Worm (Caenorhabditis elegans) whole organism, early embryonic: ENCODE results near the gene C18D11.1.

ENCODE experiments used
- B0310.2 ChIP-seq: sonication (generic microtip); optimal IDR thresholded peaks from 2 replicates; lab custom pipeline; 2016; ENCODE audit warnings: mild to moderate bottlenecking, missing genetic modification characterization, missing compliant biosample characterization
- F13C5.2 ChIP-seq: sonication (generic microtip); optimal IDR thresholded peaks from 2 replicates; lab custom pipeline; 2017; ENCODE audit warnings: mild to moderate bottlenecking, missing genetic modification characterization, inconsistent platforms, missing compliant biosample characterization
- aly-1 ChIP-seq: sonication (generic microtip); optimal IDR thresholded peaks from 2 replicates; lab custom pipeline; 2016; ENCODE audit warnings: missing genetic modification characterization, missing compliant biosample characterization
- ama-1 ChIP-seq: fragments of 150-350 bp; optimal IDR thresholded peaks from 2 replicates; lab custom pipeline; 2014
- ceh-13 ChIP-seq: fragments of 200-800 bp; sonication (Bioruptor generic); optimal IDR thresholded peaks from 2 replicates; lab custom pipeline; 2018; ENCODE audit warnings: mild to moderate bottlenecking, missing genetic modification characterization, missing compliant biosample characterization
- ceh-36 ChIP-seq: sonication (generic microtip); optimal IDR thresholded peaks from 2 replicates; lab custom pipeline; 2016; ENCODE audit warnings: missing genetic modification characterization, inconsistent platforms, missing compliant biosample characterization
- ets-7 ChIP-seq: sonication (generic microtip); optimal IDR thresholded peaks from 2 replicates; lab custom pipeline; 2016; ENCODE audit warnings: missing genotype, missing genetic modification characterization, missing compliant biosample characterization
- flt-1 ChIP-seq: fragments of 200-800 bp; sonication (Bioruptor generic); IDR thresholded peaks from 2 replicates; pipeline ENCODE4 v1.3.6; 2022; ENCODE audit warnings: missing genetic modification characterization, missing compliant biosample characterization
- hmbx-1 ChIP-seq: sonication (generic microtip); optimal IDR thresholded peaks from 2 replicates; lab custom pipeline; 2016; ENCODE audit warnings: mild to moderate bottlenecking, missing genetic modification characterization, missing compliant biosample characterization
- hmg-4 ChIP-seq: fragments of 200-800 bp; sonication (Bioruptor generic); optimal IDR thresholded peaks from 2 replicates; lab custom pipeline; 2018; ENCODE audit warnings: mild to moderate bottlenecking, missing genetic modification characterization, missing compliant biosample characterization
- hnd-1 ChIP-seq: sonication (generic microtip); optimal IDR thresholded peaks from 2 replicates; lab custom pipeline; 2016; ENCODE audit warnings: missing genetic modification characterization, missing compliant biosample characterization
- pes-1 ChIP-seq: fragments of 200-800 bp; sonication (Bioruptor generic); IDR thresholded peaks from 2 replicates; pipeline ENCODE4 v1.3.6; 2022; ENCODE audit warnings: missing genetic modification reagents, missing genetic modification characterization, missing compliant biosample characterization
- scrt-1 ChIP-seq: fragments of 200-800 bp; sonication (Bioruptor generic); IDR thresholded peaks from 2 replicates; pipeline ENCODE4 v1.3.6; 2022; ENCODE audit warnings: missing genetic modification characterization, missing compliant biosample characterization
- sea-1 ChIP-seq: fragments of 200-800 bp; sonication (Bioruptor generic); conservative IDR thresholded peaks from 2 replicates; pipeline ENCODE4 v1.3.6; 2022; ENCODE audit warnings: missing genetic modification characterization, missing compliant biosample characterization
- tbx-11 ChIP-seq: fragments of 200-800 bp; sonication (Bioruptor generic); IDR thresholded peaks from 2 replicates; pipeline ENCODE4 v1.3.6; 2022; ENCODE audit warnings: missing genetic modification characterization, missing compliant biosample characterization
- tbx-37 ChIP-seq: fragments of 200-800 bp; sonication (Bioruptor generic); conservative IDR thresholded peaks from 2 replicates; pipeline ENCODE4 v1.3.6; 2022; ENCODE audit warnings: missing genetic modification reagents, missing genetic modification characterization, missing compliant biosample characterization
- tra-4 ChIP-seq: sonication (generic microtip); optimal IDR thresholded peaks from 2 replicates; lab custom pipeline; 2017; ENCODE audit warnings: missing genetic modification characterization, missing compliant biosample characterization

The C18D11.1 gene

ce11 chrIII:11834783-11835182, 18.4 kb downstream of the C18D11.1 start:
- TF ChIP-seq F13C5.2 (tag; lab: Kevin White, UChicago) (no peak), ceh-36 (tag; lab: Kevin White, UChicago) (no peak), hmg-4 (GFP tag; lab: Kevin White, UChicago) (no peak), tra-4 (tag; lab: Kevin White, UChicago) (no peak), tbx-37 (GFP tag; lab: Robert Waterston, UW) (no peak), pes-1 (no peak)

- TF ChIP-seq tra-4 (tag; lab: Kevin White, UChicago): no peak
- no peak for TF ChIP-seq hmbx-1 (tag; lab: Kevin White, UChicago)
- TF ChIP-seq ceh-36 (tag; lab: Kevin White, UChicago): no peak
- TF ChIP-seq ets-7 (tag; lab: Kevin White, UChicago): no peak
- no peak for TF ChIP-seq B0310.2 (tag; lab: Kevin White, UChicago)
- TF ChIP-seq tbx-37 (GFP tag; lab: Robert Waterston, UW): no peak
- TF ChIP-seq tbx-11 (GFP tag; lab: Robert Waterston, UW): no peak
- TF ChIP-seq pes-1: no peak
- no peak for TF ChIP-seq F13C5.2 (tag; lab: Kevin White, UChicago)
- no peak for TF ChIP-seq hnd-1 (tag; lab: Kevin White, UChicago)
- TF ChIP-seq hmg-4 (GFP tag; lab: Kevin White, UChicago): no peak
- no peak for TF ChIP-seq sea-1 (GFP tag; lab: Robert Waterston, UW)
- no peak for TF ChIP-seq ama-1
- TF ChIP-seq ceh-13: no peak
- no peak for TF ChIP-seq scrt-1 (GFP tag; lab: Robert Waterston, UW)
- TF ChIP-seq flt-1 (GFP tag; lab: Robert Waterston, UW): no peak
- no peak for TF ChIP-seq aly-1 (tag; lab: Kevin White, UChicago)
These were observed 19.7 kb downstream of the C18D11.1 start for ce11 chrIII:11836054-11836453.

ce11 chrIII:11836734-11837133, 20.4 kb downstream of the C18D11.1 start:
- no peak for TF ChIP-seq ceh-13
- no peak for TF ChIP-seq aly-1 (tag; lab: Kevin White, UChicago)
- no peak for TF ChIP-seq scrt-1 (GFP tag; lab: Robert Waterston, UW)
- no peak for TF ChIP-seq ama-1
- TF ChIP-seq F13C5.2 (tag; lab: Kevin White, UChicago): no peak
- TF ChIP-seq ets-7 (tag; lab: Kevin White, UChicago): no peak
- TF ChIP-seq tra-4 (tag; lab: Kevin White, UChicago): no peak
- no peak for TF ChIP-seq hmg-4 (GFP tag; lab: Kevin White, UChicago)
- TF ChIP-seq tbx-37 (GFP tag; lab: Robert Waterston, UW): no peak
- TF ChIP-seq hnd-1 (tag; lab: Kevin White, UChicago): no peak
- TF ChIP-seq B0310.2 (tag; lab: Kevin White, UChicago): no peak
- TF ChIP-seq flt-1 (GFP tag; lab: Robert Waterston, UW): no peak

ce11 chrIII:11841728-11842127, 25.4 kb downstream of the C18D11.1 start:
- TF ChIP-seq tbx-11 (GFP tag; lab: Robert Waterston, UW): no peak
- TF ChIP-seq sea-1 (GFP tag; lab: Robert Waterston, UW): no peak
- TF ChIP-seq scrt-1 (GFP tag; lab: Robert Waterston, UW): no peak
- TF ChIP-seq B0310.2 (tag; lab: Kevin White, UChicago): no peak
- TF ChIP-seq ama-1: no peak
- TF ChIP-seq ets-7 (tag; lab: Kevin White, UChicago): no peak
- TF ChIP-seq pes-1: no peak
- no peak for TF ChIP-seq hnd-1 (tag; lab: Kevin White, UChicago)
- no peak for TF ChIP-seq tra-4 (tag; lab: Kevin White, UChicago)
- no peak for TF ChIP-seq aly-1 (tag; lab: Kevin White, UChicago)
- TF ChIP-seq hmbx-1 (tag; lab: Kevin White, UChicago): no peak
- no peak for TF ChIP-seq ceh-13

- TF ChIP-seq tra-4 (tag; lab: Kevin White, UChicago) (no peak), ceh-36 (tag; lab: Kevin White, UChicago) (no peak), ets-7 (tag; lab: Kevin White, UChicago) (no peak), B0310.2 (tag; lab: Kevin White, UChicago) (no peak)
These were observed 26.6 kb downstream of the C18D11.1 start for ce11 chrIII:11843007-11843406.

- TF ChIP-seq hmbx-1 (tag; lab: Kevin White, UChicago): no peak
- TF ChIP-seq ceh-13: no peak
- no peak for TF ChIP-seq tra-4 (tag; lab: Kevin White, UChicago)
- TF ChIP-seq sea-1 (GFP tag; lab: Robert Waterston, UW): no peak
These were observed 30.0 kb downstream of the C18D11.1 start, which contains the start of gene ntl-3 for ce11 chrIII:11846365-11846764. Gene ntl-3 (minus strand): TSS chrIII:11846465.

- TF ChIP-seq hnd-1 (tag; lab: Kevin White, UChicago): no peak
- TF ChIP-seq aly-1 (tag; lab: Kevin White, UChicago): no peak
- no peak for TF ChIP-seq flt-1 (GFP tag; lab: Robert Waterston, UW)
- TF ChIP-seq ama-1: no peak
- no peak for TF ChIP-seq scrt-1 (GFP tag; lab: Robert Waterston, UW)
- TF ChIP-seq tra-4 (tag; lab: Kevin White, UChicago): no peak
- TF ChIP-seq sea-1 (GFP tag; lab: Robert Waterston, UW): no peak
- TF ChIP-seq F13C5.2 (tag; lab: Kevin White, UChicago): no peak
- no peak for TF ChIP-seq ceh-36 (tag; lab: Kevin White, UChicago)
These were observed 30.6 kb downstream of the C18D11.1 start for ce11 chrIII:11847014-11847413.

ce11 chrIII:11847658-11848202, 31.4 kb downstream of the C18D11.1 start, which contains the start of gene mif-1:
Gene mif-1 (plus strand): TSS chrIII:11848152.
- TF ChIP-seq aly-1 (tag; lab: Kevin White, UChicago) (no peak), hmbx-1 (tag; lab: Kevin White, UChicago) (no peak), tbx-37 (GFP tag; lab: Robert Waterston, UW) (0 out of 2 replicates have a peak, but pooled peaks have one; percentile 8), ceh-13 (no peak), scrt-1 (GFP tag; lab: Robert Waterston, UW) (no peak), hnd-1 (tag; lab: Kevin White, UChicago) (no peak), pes-1 (no peak), F13C5.2 (tag; lab: Kevin White, UChicago) (no peak)
